Fruit fly (Drosophila melanogaster) whole organism, embryonic: ENCODE results near the gene Mnn1.

Experiments
- Abd-B ChIP-seq: fragments of 200-800 bp; sonication (Bioruptor generic); optimal IDR thresholded peaks from 2 replicates; lab custom pipeline; 2018; ENCODE audit warnings: missing biosample characterization, mild to moderate bottlenecking, missing genetic modification characterization, moderate library complexity
- Adf1 ChIP-seq: fragments of 200-800 bp; sonication (Bioruptor generic); IDR thresholded peaks from 2 replicates; pipeline ENCODE4 v1.3.6; 2022; ENCODE audit warnings: missing biosample characterization, missing genetic modification characterization
- Atf6 ChIP-seq: fragments of 200-800 bp; sonication (Bioruptor generic); IDR thresholded peaks from 2 replicates; pipeline ENCODE4 v1.3.6; 2022; ENCODE audit warnings: missing biosample characterization, missing genetic modification characterization
- BEAF-32 ChIP-seq: fragments of 200-800 bp; sonication (Bioruptor generic); optimal IDR thresholded peaks from 3 replicates; lab custom pipeline; 2017; ENCODE audit warnings: missing biosample characterization, missing genetic modification characterization, mild to moderate bottlenecking, moderate library complexity, missing genetic modification reagents
- CG11456 ChIP-seq: fragments of 200-800 bp; sonication (Bioruptor generic); IDR thresholded peaks from 3 replicates; pipeline ENCODE4 v1.3.6; 2022; ENCODE audit warnings: missing biosample characterization, missing genetic modification characterization
- CG11696 ChIP-seq: fragments of 200-800 bp; sonication (Bioruptor generic); IDR thresholded peaks from 2 replicates; pipeline ENCODE4 v1.3.6; 2022; ENCODE audit warnings: missing biosample characterization, missing genetic modification characterization
- CG12219 ChIP-seq: fragments of 200-800 bp; sonication (Bioruptor generic); optimal IDR thresholded peaks from 3 replicates; lab custom pipeline; 2018; ENCODE audit warnings: missing biosample characterization, mild to moderate bottlenecking, missing genetic modification characterization
- CG12236 ChIP-seq: fragments of 200-800 bp; sonication (Bioruptor generic); optimal IDR thresholded peaks from 2 replicates; lab custom pipeline; 2016; ENCODE audit warnings: missing biosample characterization, missing genetic modification characterization
- CG12299 ChIP-seq: fragments of 200-800 bp; sonication (Bioruptor generic); optimal IDR thresholded peaks from 2 replicates; lab custom pipeline; 2018; ENCODE audit warnings: missing biosample characterization, mild to moderate bottlenecking, missing genetic modification characterization
- CG13296 ChIP-seq: fragments of 200-800 bp; sonication (Bioruptor generic); optimal IDR thresholded peaks from 3 replicates; lab custom pipeline; 2018; ENCODE audit warnings: missing biosample characterization, mild to moderate bottlenecking, missing genetic modification characterization
- CG17328 ChIP-seq: fragments of 200-800 bp; sonication (Bioruptor generic); IDR thresholded peaks from 2 replicates; pipeline ENCODE4 v1.3.6; 2022; ENCODE audit warnings: missing biosample characterization, missing genetic modification characterization
- CG18011 ChIP-seq: fragments of 200-800 bp; sonication (Bioruptor generic); optimal IDR thresholded peaks from 2 replicates; lab custom pipeline; 2017; ENCODE audit warnings: missing biosample characterization, missing genetic modification characterization, mild to moderate bottlenecking, moderate library complexity, missing genotype
- CG18262 ChIP-seq: fragments of 200-800 bp; optimal IDR thresholded peaks from 3 replicates; lab custom pipeline; 2019; ENCODE audit warnings: missing biosample characterization, mild to moderate bottlenecking, missing genetic modification characterization, moderate library complexity
- CG18619 ChIP-seq: fragments of 200-800 bp; sonication (Bioruptor generic); optimal IDR thresholded peaks from 3 replicates; lab custom pipeline; 2017; ENCODE audit warnings: missing biosample characterization, mild to moderate bottlenecking, missing genetic modification characterization
- CG2678 ChIP-seq: fragments of 200-800 bp; sonication (Bioruptor generic); optimal IDR thresholded peaks from 3 replicates; lab custom pipeline; 2019; ENCODE audit warnings: missing biosample characterization, mild to moderate bottlenecking, missing genetic modification characterization, moderate library complexity
- CG31365 ChIP-seq: fragments of 200-800 bp; sonication (Bioruptor generic); optimal IDR thresholded peaks from 2 replicates; lab custom pipeline; 2018; ENCODE audit warnings: missing biosample characterization, mild to moderate bottlenecking, missing genetic modification characterization
- CG32767 ChIP-seq: fragments of 200-800 bp; sonication (Bioruptor generic); IDR thresholded peaks from 2 replicates; pipeline ENCODE4 v1.3.6; 2022; ENCODE audit warnings: missing biosample characterization, missing genetic modification characterization
- CG34224 ChIP-seq: fragments of 200-800 bp; sonication (Bioruptor generic); IDR thresholded peaks from 3 replicates; pipeline ENCODE4 v1.3.6; 2022; ENCODE audit warnings: missing biosample characterization, missing genetic modification characterization; ENCODE audit not compliant: partially characterized antibody
- CG6689 ChIP-seq: fragments of 200-800 bp; sonication (Bioruptor generic); IDR thresholded peaks from 2 replicates; pipeline ENCODE4 v1.3.6; 2022; ENCODE audit warnings: missing biosample characterization, missing genetic modification characterization
- CG7745 ChIP-seq: fragments of 200-800 bp; sonication (Bioruptor generic); optimal IDR thresholded peaks from 2 replicates; lab custom pipeline; 2018; ENCODE audit warnings: missing biosample characterization, mild to moderate bottlenecking, missing genetic modification characterization, moderate library complexity
- CG7786 ChIP-seq: fragments of 200-800 bp; sonication (Bioruptor generic); optimal IDR thresholded peaks from 2 replicates; lab custom pipeline; 2016; ENCODE audit warnings: missing biosample characterization, missing genetic modification characterization
- CG7928 ChIP-seq: fragments of 200-800 bp; sonication (Bioruptor generic); optimal IDR thresholded peaks from 2 replicates; lab custom pipeline; 2017; ENCODE audit warnings: missing biosample characterization, mild to moderate bottlenecking, missing genetic modification characterization
- CG9727 ChIP-seq: fragments of 200-800 bp; sonication (Bioruptor generic); optimal IDR thresholded peaks from 3 replicates; lab custom pipeline; 2017; ENCODE audit warnings: missing biosample characterization, mild to moderate bottlenecking, missing genetic modification characterization
- D19A ChIP-seq: fragments of 200-800 bp; optimal IDR thresholded peaks from 3 replicates; lab custom pipeline; 2019; ENCODE audit warnings: missing biosample characterization, mild to moderate bottlenecking, missing genetic modification characterization, moderate library complexity
- Dfd ChIP-seq, 2 experiments: fragments of >200 bp; optimal IDR thresholded peaks; 2 replicates each; lab custom pipeline; 2017; ENCODE audit warnings: missing biosample characterization in 2 of 2, missing genetic modification characterization in 2 of 2
- HLH54F ChIP-seq: fragments of 200-800 bp; sonication (Bioruptor generic); optimal IDR thresholded peaks from 3 replicates; lab custom pipeline; 2016; ENCODE audit warnings: missing biosample characterization, missing genetic modification characterization
- Hr78 ChIP-seq, 2 experiments: fragments of 200-800 bp in 1 of 2; fragments of >200 bp in 1 of 2; sonication (Bioruptor generic) in 1 of 2; optimal IDR thresholded peaks; 2 replicates each; lab custom pipeline; 2017 to 2019; ENCODE audit warnings: missing biosample characterization in 2 of 2, missing genetic modification characterization in 2 of 2, mild to moderate bottlenecking in 1 of 2, moderate library complexity in 1 of 2
- Nf-YA ChIP-seq: fragments of 200-800 bp; sonication (Bioruptor generic); IDR thresholded peaks from 2 replicates; pipeline ENCODE4 v1.3.6; 2022; ENCODE audit warnings: missing biosample characterization, missing genetic modification characterization
- Scr ChIP-seq: fragments of 200-800 bp; sonication (Bioruptor generic); IDR thresholded peaks from 2 replicates; pipeline ENCODE4 v1.3.6; 2022; ENCODE audit warnings: missing biosample characterization, missing genetic modification characterization; ENCODE audit not compliant: partially characterized antibody
- Side ChIP-seq: fragments of 200-800 bp; sonication (Bioruptor generic); optimal IDR thresholded peaks from 2 replicates; lab custom pipeline; 2016; ENCODE audit warnings: missing biosample characterization, missing genetic modification characterization
- abd-A ChIP-seq: fragments of 200-800 bp; sonication (Bioruptor generic); optimal IDR thresholded peaks from 3 replicates; lab custom pipeline; 2019; ENCODE audit warnings: missing biosample characterization, mild to moderate bottlenecking, missing genetic modification characterization, moderate library complexity
- ap ChIP-seq: fragments of 200-800 bp; sonication (Bioruptor generic); IDR thresholded peaks from 2 replicates; pipeline ENCODE4 v1.3.6; 2022; ENCODE audit warnings: missing biosample characterization, missing genetic modification characterization
- br ChIP-seq: fragments of >200 bp; optimal IDR thresholded peaks from 2 replicates; lab custom pipeline; 2017
- btn ChIP-seq: fragments of 200-800 bp; sonication (Bioruptor generic); optimal IDR thresholded peaks from 2 replicates; lab custom pipeline; 2016; ENCODE audit warnings: missing biosample characterization, missing genetic modification characterization
- fru ChIP-seq: fragments of >200 bp; optimal IDR thresholded peaks from 2 replicates; lab custom pipeline; 2017
- h ChIP-seq: fragments of >200 bp; optimal IDR thresholded peaks from 2 replicates; lab custom pipeline; 2017
- hkb ChIP-seq, 2 experiments: fragments of 200-800 bp in 1 of 2; fragments of >200 bp in 1 of 2; sonication (Bioruptor generic) in 1 of 2; IDR thresholded peaks in 1 of 2; optimal IDR thresholded peaks in 1 of 2; 2 replicates each; pipeline versions ENCODE4 v1.3.6 to Lab custom; 2017 to 2022; ENCODE audit warnings: missing biosample characterization in 1 of 2, missing genetic modification characterization in 1 of 2
- hth ChIP-seq: fragments of >200 bp; optimal IDR thresholded peaks from 2 replicates; lab custom pipeline; 2017; ENCODE audit warnings: inconsistent platforms
- lbe ChIP-seq: fragments of 200-800 bp; sonication (Bioruptor generic); optimal IDR thresholded peaks from 2 replicates; lab custom pipeline; 2016; ENCODE audit warnings: missing biosample characterization, mild to moderate bottlenecking, missing genetic modification characterization
- odd ChIP-seq: fragments of 200-800 bp; sonication (Bioruptor generic); optimal IDR thresholded peaks from 2 replicates; lab custom pipeline; 2017; ENCODE audit warnings: missing biosample characterization, mild to moderate bottlenecking, missing genetic modification characterization
- org-1 ChIP-seq: fragments of 200-800 bp; sonication (Bioruptor generic); optimal IDR thresholded peaks from 2 replicates; lab custom pipeline; 2017; ENCODE audit warnings: missing biosample characterization, missing genetic modification characterization
- pita ChIP-seq: fragments of 200-800 bp; sonication (Bioruptor generic); optimal IDR thresholded peaks from 2 replicates; lab custom pipeline; 2017; ENCODE audit warnings: missing biosample characterization, mild to moderate bottlenecking, missing genetic modification characterization
- ro ChIP-seq: fragments of 200-800 bp; sonication (Bioruptor generic); IDR thresholded peaks from 2 replicates; pipeline ENCODE4 v1.3.6; 2022; ENCODE audit warnings: missing biosample characterization, missing genetic modification characterization
- scrt ChIP-seq: fragments of 200-800 bp; sonication (Bioruptor generic); optimal IDR thresholded peaks from 2 replicates; lab custom pipeline; 2018; ENCODE audit warnings: missing biosample characterization, mild to moderate bottlenecking, missing genetic modification characterization, moderate library complexity
- sisA ChIP-seq: fragments of 200-800 bp; sonication (Bioruptor generic); IDR thresholded peaks from 2 replicates; pipeline ENCODE4 v1.3.6; 2022; ENCODE audit warnings: missing biosample characterization, missing genetic modification characterization
- ssp ChIP-seq: fragments of 200-800 bp; sonication (Bioruptor generic); IDR thresholded peaks from 2 replicates; pipeline ENCODE4 v1.3.6; 2022; ENCODE audit warnings: missing biosample characterization, missing genetic modification characterization
- tna ChIP-seq: fragments of 200-800 bp; sonication (Bioruptor generic); IDR thresholded peaks from 2 replicates; pipeline ENCODE4 v1.3.6; 2022; ENCODE audit warnings: missing biosample characterization, missing genetic modification characterization; ENCODE audit not compliant: partially characterized antibody
- trem ChIP-seq: fragments of 200-800 bp; optimal IDR thresholded peaks from 3 replicates; lab custom pipeline; 2019; ENCODE audit warnings: missing biosample characterization, mild to moderate bottlenecking, missing genetic modification characterization, moderate library complexity
- trh ChIP-seq: fragments of 200-800 bp; sonication (Bioruptor generic); optimal IDR thresholded peaks from 2 replicates; lab custom pipeline; 2016; ENCODE audit warnings: missing biosample characterization, missing genetic modification characterization
- wor ChIP-seq: fragments of 200-800 bp; sonication (Bioruptor generic); IDR thresholded peaks from 2 replicates; pipeline ENCODE4 v1.3.6; 2022; ENCODE audit warnings: missing biosample characterization, missing genetic modification characterization

The Mnn1 gene

DNA sequence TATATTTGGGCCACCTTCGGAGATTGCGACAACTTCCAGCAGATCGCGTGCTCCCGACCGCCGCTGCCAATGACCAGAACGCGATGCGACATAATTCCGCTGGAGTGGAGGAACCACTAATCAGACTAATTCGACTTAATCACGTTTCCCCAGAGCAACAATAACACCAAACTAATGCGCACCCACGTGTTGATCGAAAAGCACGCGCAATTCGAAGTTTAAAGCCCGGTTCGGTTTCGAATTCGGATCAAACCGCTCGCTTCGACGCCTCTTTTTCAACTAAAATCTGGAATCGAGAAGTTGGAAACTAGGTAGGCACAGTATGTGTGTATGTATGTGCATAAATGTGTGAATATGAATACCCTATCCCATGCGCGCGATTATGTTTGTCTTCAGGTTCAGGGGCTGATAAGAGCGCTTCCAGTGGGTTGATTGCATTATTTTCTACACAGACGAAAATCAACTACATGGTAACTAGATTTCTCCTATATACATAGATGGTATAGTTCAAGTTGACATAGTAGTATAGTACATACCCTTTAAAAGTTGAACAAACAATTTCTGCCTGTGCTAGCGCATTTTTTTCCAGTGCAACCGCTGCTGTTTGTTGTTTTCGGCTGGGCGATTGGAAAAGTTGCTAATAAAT is 32.4 kb upstream of the Mnn1 start, which contains the start of gene Gart (continued):
- TF ChIP-seq hkb (optimal IDR thresholded peaks at IDR 0.05; lab: Kevin White, UChicago) (no peak), hkb (GFP tag; IDR thresholded peaks at IDR 0.05; lab: Robert Waterston, UW) (peak; percentile 60; the same call in 1 of the 2 replicates), pita (no peak), CG9727 (peak; percentile 72), odd (peak; percentile 59), CG11696 (GFP tag; lab: Robert Waterston, UW) (no peak), wor (GFP tag; lab: Robert Waterston, UW) (no peak; the same call in 1 of the 2 replicates), fru (lab: Kevin White, UChicago) (no peak), CG7786 (GFP tag; lab: Kevin White, UChicago) (peak; percentile 68), HLH54F (peak; percentile 63), h (lab: Kevin White, UChicago) (no peak), CG12236 (peak; percentile 46), tna (no peak), Adf1 (GFP tag; lab: Robert Waterston, UW) (no peak; the same call in 1 of the 2 replicates), CG12299 (tag; lab: Kevin White, UChicago) (peak; percentile 54), CG18011 (GFP tag; lab: Kevin White, UChicago) (no peak), D19A (tag; lab: Kevin White, UChicago) (peak; percentile 93), lbe (GFP tag; lab: Kevin White, UChicago) (peak; percentile 74), CG11456 (GFP tag; lab: Robert Waterston, UW) (peak; percentile 68; the same call in 1 of the 3 replicates), abd-A (tag; lab: Kevin White, UChicago) (no peak), btn (GFP tag; lab: Kevin White, UChicago) (peak; percentile 61), CG34224 (GFP tag; lab: Robert Waterston, UW) (no peak; the same call in 2 of the 3 replicates), ssp (GFP tag; lab: Robert Waterston, UW) (peak; percentile 71), CG7928 (GFP tag; lab: Kevin White, UChicago) (peak; percentile 13), CG31365 (tag; lab: Kevin White, UChicago) (no peak), CG18619 (GFP tag; lab: Kevin White, UChicago) (peak; percentile 43), Abd-B (peak; percentile 15), Atf6 (peak; percentile 50; the same call in 1 of the 2 replicates), CG6689 (no peak), CG13296 (GFP tag; lab: Kevin White, UChicago) (no peak), scrt (GFP tag; lab: Kevin White, UChicago) (no peak), Nf-YA (GFP tag; lab: Robert Waterston, UW) (no peak), ro (GFP tag; lab: Robert Waterston, UW) (no peak), CG7745 (no peak), CG2678 (tag; lab: Kevin White, UChicago) (no peak), Side (peak; percentile 72), CG32767 (GFP tag; lab: Robert Waterston, UW) (peak; percentile 53; the same call in 1 of the 2 replicates), trh (GFP tag; lab: Kevin White, UChicago) (peak; percentile 11), Hr78 (GFP tag; optimal IDR thresholded peaks at IDR 0.05; lab: Kevin White, UChicago) (peak in 1 of 2 experiments; percentile 59), Scr (GFP tag; lab: Robert Waterston, UW) (no peak), BEAF-32 (GFP tag; lab: Kevin White, UChicago) (no peak), trem (tag; lab: Kevin White, UChicago) (no peak), CG18262 (tag; lab: Kevin White, UChicago) (peak; percentile 8), br (no peak), org-1 (GFP tag; lab: Kevin White, UChicago) (peak; percentile 76), CG12219 (GFP tag; lab: Kevin White, UChicago) (peak; percentile 46), CG17328 (GFP tag; lab: Robert Waterston, UW) (peak; percentile 63), Dfd (GFP tag; optimal IDR thresholded peaks at IDR 0.05; lab: Kevin White, UChicago) (no peak), ap (no peak), hth (no peak), sisA (peak; percentile 34; the same call in 1 of the 2 replicates)
